Worm (Caenorhabditis elegans) whole organism, L1 larva: Measurements from ENCODE around the gene sri-78.

Source experiments
- C04F5.9 ChIP-seq: sonication (generic microtip); optimal IDR thresholded peaks from 2 replicates; lab custom pipeline; 2016; ENCODE audit warnings: missing genetic modification characterization, missing compliant biosample characterization
- Y116A8C.19 ChIP-seq: sonication (generic microtip); optimal IDR thresholded peaks from 2 replicates; lab custom pipeline; 2016; ENCODE audit warnings: missing compliant biosample characterization, missing genetic modification characterization, borderline replicate concordance
- aha-1 ChIP-seq: fragments of 150-350 bp; optimal IDR thresholded peaks from 2 replicates; lab custom pipeline; 2014; ENCODE audit warnings: missing biosample characterization, missing genetic modification characterization
- alr-1 ChIP-seq: fragments of 200-800 bp; sonication (Bioruptor generic); optimal IDR thresholded peaks from 2 replicates; lab custom pipeline; 2018; ENCODE audit warnings: borderline replicate concordance, mild to moderate bottlenecking, missing genetic modification characterization, missing compliant biosample characterization
- ceh-8 ChIP-seq: fragments of 200-800 bp; sonication (Bioruptor generic); optimal IDR thresholded peaks from 2 replicates; lab custom pipeline; 2018; ENCODE audit warnings: mild to moderate bottlenecking, missing genetic modification characterization, moderate library complexity, missing compliant biosample characterization
- ces-1 ChIP-seq: fragments of 150-350 bp; optimal IDR thresholded peaks from 2 replicates; lab custom pipeline; 2014; ENCODE audit warnings: missing biosample characterization, missing genetic modification reagents, missing genetic modification characterization
- dsc-1 ChIP-seq: sonication (generic microtip); optimal IDR thresholded peaks from 2 replicates; lab custom pipeline; 2016; ENCODE audit warnings: mild to moderate bottlenecking, missing genetic modification characterization, missing compliant biosample characterization
- efl-1 ChIP-seq, 4 experiments: fragments of 150-350 bp; optimal IDR thresholded peaks in 3 of 4; peaks in 1 of 4; 1 replicate in 1 of 4; 2 replicates in 3 of 4; lab custom pipeline; 2014; ENCODE audit warnings: missing biosample characterization in 2 of 4, missing genetic modification characterization in 2 of 4, missing genetic modification reagents in 2 of 4
- egl-13 ChIP-seq: sonication (generic microtip); optimal IDR thresholded peaks from 2 replicates; lab custom pipeline; 2016; ENCODE audit warnings: missing genotype, missing genetic modification reagents, missing genetic modification characterization, missing compliant biosample characterization
- elt-2 ChIP-seq: sonication (generic microtip); optimal IDR thresholded peaks from 2 replicates; lab custom pipeline; 2016; ENCODE audit warnings: missing genetic modification characterization, mild to moderate bottlenecking, inconsistent platforms, missing compliant biosample characterization, missing genetic modification reagents
- ets-5 ChIP-seq: fragments of 200-800 bp; sonication (Bioruptor generic); IDR thresholded peaks from 2 replicates; pipeline ENCODE4 v1.3.6; 2022; ENCODE audit warnings: missing genetic modification characterization, missing compliant biosample characterization
- fkh-8 ChIP-seq: sonication (generic microtip); optimal IDR thresholded peaks from 2 replicates; lab custom pipeline; 2016; ENCODE audit warnings: mild to moderate bottlenecking, missing genetic modification characterization, missing compliant biosample characterization
- grh-1 ChIP-seq: fragments of 200-800 bp; sonication (Bioruptor generic); IDR thresholded peaks from 2 replicates; pipeline ENCODE4 v1.3.6; 2022; ENCODE audit warnings: missing genetic modification reagents, missing genetic modification characterization, missing compliant biosample characterization
- hlh-4 ChIP-seq: sonication (generic microtip); optimal IDR thresholded peaks from 2 replicates; lab custom pipeline; 2016; ENCODE audit warnings: mild to moderate bottlenecking, missing genetic modification characterization, missing compliant biosample characterization
- irx-1 ChIP-seq: sonication (generic microtip); optimal IDR thresholded peaks from 2 replicates; lab custom pipeline; 2016; ENCODE audit warnings: missing genetic modification characterization, missing compliant biosample characterization
- isw-1 ChIP-seq: fragments of 200-800 bp; sonication (Bioruptor generic); IDR thresholded peaks from 2 replicates; pipeline ENCODE4 v1.3.6; 2022; ENCODE audit warnings: missing genetic modification characterization, missing compliant biosample characterization
- jun-1 ChIP-seq: fragments of 150-350 bp; optimal IDR thresholded peaks from 2 replicates; lab custom pipeline; 2014; ENCODE audit warnings: missing biosample characterization, missing genetic modification reagents, missing genetic modification characterization
- lin-13 ChIP-seq: fragments of 150-350 bp; optimal IDR thresholded peaks from 2 replicates; lab custom pipeline; 2014; ENCODE audit warnings: missing biosample characterization, missing genetic modification reagents, missing genetic modification characterization
- lin-14 ChIP-seq: fragments of 200-800 bp; sonication (Bioruptor generic); optimal IDR thresholded peaks from 2 replicates; lab custom pipeline; 2018; ENCODE audit warnings: mild to moderate bottlenecking, missing genetic modification characterization, moderate library complexity, missing compliant biosample characterization
- lir-3 ChIP-seq: sonication (generic microtip); optimal IDR thresholded peaks from 2 replicates; lab custom pipeline; 2016; ENCODE audit warnings: mild to moderate bottlenecking, missing genetic modification characterization, moderate library complexity, missing compliant biosample characterization; ENCODE audit not compliant: poor library complexity
- lsy-2 ChIP-seq, 2 experiments: fragments of 150-350 bp; optimal IDR thresholded peaks; 2 replicates each; lab custom pipeline; 2014; ENCODE audit warnings: missing biosample characterization in 2 of 2, missing genetic modification characterization in 2 of 2
- mab-9 ChIP-seq: fragments of 200-800 bp; sonication (Bioruptor generic); IDR thresholded peaks from 2 replicates; pipeline ENCODE4 v1.3.6; 2022; ENCODE audit warnings: missing genetic modification reagents, missing genetic modification characterization, missing compliant biosample characterization
- mef-2 ChIP-seq: fragments of 150-350 bp; optimal IDR thresholded peaks from 2 replicates; lab custom pipeline; 2014; ENCODE audit warnings: missing biosample characterization, missing genetic modification characterization
- nhr-76 ChIP-seq: sonication (generic microtip); optimal IDR thresholded peaks from 2 replicates; lab custom pipeline; 2017; ENCODE audit warnings: missing biosample characterization, missing genetic modification characterization
- nhr-77 ChIP-seq: fragments of 150-350 bp; optimal IDR thresholded peaks from 2 replicates; lab custom pipeline; 2014; ENCODE audit warnings: missing biosample characterization, missing genetic modification characterization
- nhr-84 ChIP-seq: sonication (generic microtip); optimal IDR thresholded peaks from 2 replicates; lab custom pipeline; 2017; ENCODE audit warnings: missing biosample characterization, missing genetic modification characterization
- nhr-85 ChIP-seq: sonication (generic microtip); peaks from one replicate; lab custom pipeline; 2016; ENCODE audit warnings: missing genetic modification characterization, inconsistent platforms, missing compliant biosample characterization
- pag-3 ChIP-seq: sonication (generic microtip); optimal IDR thresholded peaks from 2 replicates; lab custom pipeline; 2017; ENCODE audit warnings: missing genetic modification characterization, mild to moderate bottlenecking, missing compliant biosample characterization, antibody characterized with exemption, borderline replicate concordance; ENCODE audit not compliant: insufficient read depth
- pax-3 ChIP-seq: fragments of 200-800 bp; sonication (Bioruptor generic); optimal IDR thresholded peaks from 2 replicates; lab custom pipeline; 2018; ENCODE audit warnings: mild to moderate bottlenecking, missing genetic modification characterization, moderate library complexity, missing compliant biosample characterization
- pqm-1 ChIP-seq: sonication (generic microtip); optimal IDR thresholded peaks from 3 replicates; lab custom pipeline; 2017; ENCODE audit warnings: missing biosample characterization, missing genetic modification characterization
- snpc-4 ChIP-seq: fragments of 150-350 bp; optimal IDR thresholded peaks from 2 replicates; lab custom pipeline; 2014; ENCODE audit warnings: missing biosample characterization, missing genetic modification characterization
- sup-37 ChIP-seq: fragments of 200-800 bp; sonication (Bioruptor generic); optimal IDR thresholded peaks from 2 replicates; lab custom pipeline; 2018; ENCODE audit warnings: mild to moderate bottlenecking, missing genetic modification characterization, missing compliant biosample characterization
- swsn-7 ChIP-seq: sonication (generic microtip); optimal IDR thresholded peaks from 2 replicates; lab custom pipeline; 2016; ENCODE audit warnings: missing genetic modification characterization, missing compliant biosample characterization
- tlp-1 ChIP-seq: fragments of 150-350 bp; optimal IDR thresholded peaks from 2 replicates; lab custom pipeline; 2014; ENCODE audit warnings: missing biosample characterization, missing genetic modification characterization
- unc-30 ChIP-seq: sonication (generic microtip); optimal IDR thresholded peaks from 2 replicates; lab custom pipeline; 2017; ENCODE audit warnings: missing biosample characterization, missing genetic modification characterization
- unc-98 ChIP-seq: fragments of 200-800 bp; sonication (Bioruptor generic); IDR thresholded peaks from 2 replicates; pipeline ENCODE4 v1.3.6; 2022; ENCODE audit warnings: missing genetic modification characterization, missing compliant biosample characterization
- zag-1 ChIP-seq: fragments of 150-350 bp; optimal IDR thresholded peaks from 2 replicates; lab custom pipeline; 2014; ENCODE audit warnings: missing biosample characterization, missing genetic modification characterization

The sri-78 gene

DNA sequence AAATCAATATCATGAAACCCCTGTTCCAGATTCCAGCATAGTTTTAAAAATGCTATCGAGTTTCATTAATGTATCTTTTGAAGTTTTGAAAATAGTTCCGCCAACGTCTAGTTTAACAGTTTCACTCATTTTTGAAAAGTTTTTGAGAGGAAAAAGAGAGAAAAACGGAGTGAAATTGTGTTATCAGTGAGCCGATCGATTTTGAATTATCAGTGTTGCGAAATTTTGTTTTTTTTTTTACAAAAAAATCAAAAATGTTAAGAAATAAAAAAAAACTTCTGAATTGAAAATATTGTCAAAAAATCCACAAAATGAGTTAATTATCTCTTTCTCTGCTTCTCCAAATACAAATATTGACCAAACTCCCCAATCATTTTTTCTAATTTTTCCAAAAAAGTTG lies 37.7 kb downstream of the sri-78 start, which contains the start of gene ZC239.13:
Gene ZC239.13 (minus strand): TSS at position 154 of the 400 bp plus-strand sequence.
- TF ChIP-seq efl-1 (optimal IDR thresholded peaks at IDR 0.05; lab: Kevin White, UChicago) (no peak), efl-1 (GFP tag; optimal IDR thresholded peaks at IDR 0.05 in 1 of 2; lab: Kevin White, UChicago) (no peak), elt-2 (tag; lab: Kevin White, UChicago) (peak; percentile 21)

DNA sequence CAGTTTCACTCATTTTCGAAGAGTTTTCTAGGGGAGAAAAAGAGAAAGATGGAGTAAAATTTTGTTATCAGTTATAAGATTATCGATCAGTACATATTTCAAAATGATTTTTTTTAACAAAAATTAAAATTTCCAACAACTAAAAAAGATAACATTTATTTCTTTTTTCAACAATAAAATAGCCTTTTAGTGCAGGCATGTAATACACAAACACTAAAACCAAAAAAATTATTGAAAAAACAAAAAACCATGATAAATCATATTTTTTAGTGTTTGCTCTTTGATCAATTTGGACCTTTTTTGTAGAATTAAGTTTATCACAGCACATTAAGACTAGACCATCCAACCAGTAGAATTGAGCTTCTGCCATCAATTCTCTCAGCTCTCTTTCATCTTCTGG lies 39.7 kb downstream of the sri-78 start, which contains the start of gene ZC239.15:
Gene ZC239.15 (minus strand): TSS at position 101 of the 400 bp plus-strand sequence.
- TF ChIP-seq C04F5.9 (tag; lab: Kevin White, UChicago) (no peak), mef-2 (tag; lab: Kevin White, UChicago) (no peak), zag-1 (tag; lab: Kevin White, UChicago) (no peak), nhr-84 (no peak)
- TF ChIP-seq, all 84 proteins: peak for 0

DNA sequence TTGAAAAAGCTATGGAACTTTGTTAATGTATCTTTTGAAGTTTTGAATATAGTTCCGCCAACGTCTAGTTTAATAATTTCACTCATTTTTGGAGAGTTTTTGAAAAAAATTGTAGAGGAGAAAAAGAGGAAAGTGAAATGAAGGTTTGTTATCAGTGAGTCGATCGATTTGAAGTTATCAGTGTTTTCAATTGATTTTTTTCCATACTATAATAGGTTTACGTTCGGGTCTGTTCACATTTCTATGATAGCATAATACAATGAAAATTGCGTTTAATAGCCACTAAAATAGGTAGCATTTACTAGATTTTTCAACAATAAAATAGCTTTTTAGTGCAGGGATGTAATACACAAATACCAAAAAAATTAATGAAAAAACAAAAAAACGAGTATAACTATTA lies 40.2 kb downstream of the sri-78 start, which contains the start of gene ZC239.16:
Gene ZC239.16 (minus strand): TSS at position 120 of the 400 bp plus-strand sequence.
- TF ChIP-seq lin-14 (GFP tag; lab: Kevin White, UChicago) (no peak), elt-2 (tag; lab: Kevin White, UChicago) (peak; percentile 44)

DNA sequence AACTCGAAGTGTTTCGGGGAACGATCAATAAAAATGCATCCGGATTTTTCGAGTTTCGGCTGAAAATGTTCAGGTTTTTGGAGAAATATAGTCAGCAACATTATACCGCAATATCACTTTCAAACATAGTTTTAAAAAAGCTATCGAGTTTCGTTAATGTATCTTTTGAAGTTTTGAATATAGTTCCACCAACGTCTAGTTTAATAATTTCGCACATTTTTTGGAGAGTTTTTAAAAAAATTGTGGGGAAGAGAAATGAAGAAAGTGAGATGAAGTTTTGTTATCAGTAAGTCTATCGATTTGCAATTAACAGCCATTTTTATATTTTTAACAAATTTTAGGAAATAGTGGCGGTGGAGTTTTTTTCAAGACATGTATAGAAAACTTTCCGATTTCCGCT lies 40.8 kb downstream of the sri-78 start, which contains the start of gene ZC239.17:
Gene ZC239.17 (minus strand): TSS at position 101 of the 400 bp plus-strand sequence.
- TF ChIP-seq nhr-85: no peak
- TF ChIP-seq nhr-77: no peak
- no peak for TF ChIP-seq lsy-2 (tag; optimal IDR thresholded peaks at IDR 0.05; lab: Kevin White, UChicago)
- TF ChIP-seq ceh-8: no peak
- TF ChIP-seq ces-1: no peak
- no peak for TF ChIP-seq swsn-7 (tag; lab: Kevin White, UChicago)
- TF ChIP-seq grh-1 (GFP tag; lab: Robert Waterston, UW): no peak
- TF ChIP-seq egl-13: no peak
- no peak for TF ChIP-seq C04F5.9 (tag; lab: Kevin White, UChicago)
- TF ChIP-seq elt-2 (tag; lab: Kevin White, UChicago): no peak
- TF ChIP-seq irx-1 (tag; lab: Kevin White, UChicago): no peak
- TF ChIP-seq pag-3 (tag; lab: Kevin White, UChicago): no peak
- no peak for TF ChIP-seq nhr-76
- TF ChIP-seq tlp-1: no peak

DNA sequence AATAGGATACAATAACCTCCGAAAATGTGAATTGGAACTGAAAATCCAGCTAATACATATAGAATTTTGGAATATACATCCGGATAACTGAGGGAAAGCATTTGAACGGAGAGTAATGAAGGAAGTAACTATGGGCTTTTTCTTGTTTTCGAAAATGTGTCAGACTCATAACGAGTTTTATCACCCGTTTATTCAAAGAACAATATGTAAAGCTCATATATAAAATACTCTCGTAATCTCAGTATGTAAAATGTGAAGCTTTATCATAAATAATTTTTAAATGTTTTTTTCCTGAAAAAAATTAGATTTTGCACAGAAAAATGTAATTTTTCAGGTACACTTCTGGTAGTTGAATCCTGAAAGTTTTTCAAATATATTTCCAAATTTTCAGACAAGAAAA lies 45.5 kb downstream of the sri-78 start, which contains the start of gene srh-297:
Gene srh-297 (minus strand): TSS at position 101 of the 400 bp plus-strand sequence.
- TF ChIP-seq ets-5 (GFP tag; lab: Robert Waterston, UW) (no peak), fkh-8 (tag; lab: Kevin White, UChicago) (no peak), ceh-8 (no peak), dsc-1 (tag; lab: Kevin White, UChicago) (no peak), lir-3 (tag; lab: Kevin White, UChicago) (no peak), unc-30 (tag; lab: Kevin White, UChicago) (no peak), lsy-2 (tag; optimal IDR thresholded peaks at IDR 0.05; lab: Kevin White, UChicago) (no peak), mef-2 (tag; lab: Kevin White, UChicago) (no peak), snpc-4 (tag; lab: Kevin White, UChicago) (no peak), isw-1 (no peak), lin-13 (GFP tag; lab: Kevin White, UChicago) (no peak), egl-13 (no peak), pqm-1 (no peak), jun-1 (tag; lab: Kevin White, UChicago) (no peak), alr-1 (tag; lab: Kevin White, UChicago) (no peak), pax-3 (no peak)

DNA sequence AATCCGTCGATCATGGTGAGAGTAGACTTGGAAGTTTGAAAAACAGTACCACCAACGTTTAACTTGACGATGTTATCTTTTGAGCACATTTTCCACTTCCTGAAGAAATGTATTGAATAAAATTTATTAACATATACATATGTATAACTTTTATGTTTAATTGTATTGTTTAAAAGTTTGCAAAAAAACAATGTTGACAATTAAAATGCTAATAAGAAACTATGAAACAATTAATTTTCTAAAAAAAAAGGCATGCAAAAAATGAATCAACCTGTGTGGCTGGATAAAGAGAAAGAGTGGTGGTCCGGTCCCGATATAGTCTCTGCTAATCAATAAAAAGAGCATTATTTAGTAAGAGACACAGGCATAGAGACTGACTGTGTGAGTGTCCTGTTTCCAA lies 49.8 kb downstream of the sri-78 start, which contains the start of gene C17F4.8:
Gene C17F4.8 (minus strand): TSS at position 101 of the 400 bp plus-strand sequence.
- TF ChIP-seq unc-98 (GFP tag; lab: Robert Waterston, UW) (no peak), irx-1 (tag; lab: Kevin White, UChicago) (no peak), mab-9 (no peak), Y116A8C.19 (tag; lab: Kevin White, UChicago) (no peak), sup-37 (GFP tag; lab: Kevin White, UChicago) (no peak), aha-1 (tag; lab: Kevin White, UChicago) (no peak), hlh-4 (tag; lab: Kevin White, UChicago) (no peak)
